Fruit fly (Drosophila melanogaster) whole organism, embryonic: Measurements from ENCODE around the gene AGO2.

ENCODE experiments used
- Ada2b ChIP-seq: fragments of 200-800 bp; sonication (Bioruptor generic); IDR thresholded peaks from 2 replicates; pipeline ENCODE4 v1.3.6; 2022; ENCODE audit warnings: missing biosample characterization, missing genetic modification characterization
- Bteb2 ChIP-seq: fragments of 200-800 bp; sonication (Bioruptor generic); optimal IDR thresholded peaks from 2 replicates; lab custom pipeline; 2016; ENCODE audit warnings: missing biosample characterization, missing genetic modification characterization
- CG10462 ChIP-seq: fragments of 200-800 bp; sonication (Bioruptor generic); optimal IDR thresholded peaks from 2 replicates; lab custom pipeline; 2016; ENCODE audit warnings: missing biosample characterization, missing genetic modification characterization
- CG12659 ChIP-seq: fragments of 200-800 bp; sonication (Bioruptor generic); optimal IDR thresholded peaks from 3 replicates; lab custom pipeline; 2017; ENCODE audit warnings: mild to moderate bottlenecking, missing biosample characterization, missing genetic modification reagents, missing genetic modification characterization
- CG13123 ChIP-seq: fragments of 200-800 bp; sonication (Bioruptor generic); optimal IDR thresholded peaks from 2 replicates; lab custom pipeline; 2016; ENCODE audit warnings: missing biosample characterization, missing genetic modification characterization
- CG14014 ChIP-seq: fragments of 200-800 bp; sonication (Bioruptor generic); IDR thresholded peaks from 2 replicates; pipeline ENCODE4 v1.3.6; 2022; ENCODE audit warnings: missing biosample characterization, missing genetic modification characterization
- CG14860 ChIP-seq: fragments of 200-800 bp; sonication (Bioruptor generic); IDR thresholded peaks from 3 replicates; pipeline ENCODE4 v1.3.6; 2022; ENCODE audit warnings: missing biosample characterization, missing genetic modification characterization; ENCODE audit not compliant: partially characterized antibody
- CG17328 ChIP-seq: fragments of 200-800 bp; sonication (Bioruptor generic); IDR thresholded peaks from 2 replicates; pipeline ENCODE4 v1.3.6; 2022; ENCODE audit warnings: missing biosample characterization, missing genetic modification characterization
- CG17829 ChIP-seq: fragments of 200-800 bp; optimal IDR thresholded peaks from 2 replicates; lab custom pipeline; 2019; ENCODE audit warnings: missing biosample characterization, mild to moderate bottlenecking, missing genetic modification characterization, moderate library complexity
- CG2129 ChIP-seq: fragments of 200-800 bp; sonication (Bioruptor generic); IDR thresholded peaks from 2 replicates; pipeline ENCODE4 v1.3.6; 2022; ENCODE audit warnings: missing biosample characterization, missing genetic modification characterization; ENCODE audit not compliant: partially characterized antibody
- CG31388 ChIP-seq: fragments of 200-800 bp; sonication (Bioruptor generic); optimal IDR thresholded peaks from 2 replicates; lab custom pipeline; 2016; ENCODE audit warnings: missing biosample characterization, missing genetic modification characterization
- CG31441 ChIP-seq: fragments of 200-800 bp; sonication (Bioruptor generic); IDR thresholded peaks from 2 replicates; pipeline ENCODE4 v1.3.6; 2022; ENCODE audit warnings: missing biosample characterization, missing genetic modification characterization
- CG42726 ChIP-seq: fragments of 200-800 bp; sonication (Bioruptor generic); IDR thresholded peaks from 2 replicates; pipeline ENCODE4 v1.3.6; 2022; ENCODE audit warnings: missing biosample characterization, missing genetic modification characterization; ENCODE audit not compliant: partially characterized antibody
- CG5245 ChIP-seq: fragments of 200-800 bp; sonication (Bioruptor generic); optimal IDR thresholded peaks from 3 replicates; lab custom pipeline; 2016; ENCODE audit warnings: missing biosample characterization, missing genetic modification characterization
- CG6254 ChIP-seq: fragments of 200-800 bp; sonication (Bioruptor generic); optimal IDR thresholded peaks from 3 replicates; lab custom pipeline; 2017; ENCODE audit warnings: mild to moderate bottlenecking, missing biosample characterization, missing genetic modification reagents, missing genetic modification characterization
- CG8388 ChIP-seq: fragments of 200-800 bp; sonication (Bioruptor generic); optimal IDR thresholded peaks from 2 replicates; lab custom pipeline; 2019; ENCODE audit warnings: missing biosample characterization, mild to moderate bottlenecking, missing genetic modification characterization, moderate library complexity
- CG9215 ChIP-seq: fragments of 200-800 bp; sonication (Bioruptor generic); IDR thresholded peaks from 2 replicates; pipeline ENCODE4 v1.3.6; 2022; ENCODE audit warnings: missing biosample characterization, missing genetic modification characterization
- D ChIP-seq, 2 experiments: fragments of 200-800 bp in 1 of 2; fragments of >200 bp in 1 of 2; sonication (Bioruptor generic) in 1 of 2; optimal IDR thresholded peaks; 2 replicates in 1 of 2; 3 replicates in 1 of 2; lab custom pipeline; 2017; ENCODE audit warnings: mild to moderate bottlenecking in 1 of 2, missing biosample characterization in 1 of 2, missing genetic modification characterization in 1 of 2, missing genetic modification reagents in 1 of 2
- Elba2 ChIP-seq: fragments of 200-800 bp; sonication (Bioruptor generic); optimal IDR thresholded peaks from 3 replicates; lab custom pipeline; 2016; ENCODE audit warnings: missing biosample characterization, missing genetic modification characterization
- Hmr ChIP-seq: fragments of 200-800 bp; sonication (Bioruptor generic); optimal IDR thresholded peaks from 3 replicates; lab custom pipeline; 2017; ENCODE audit warnings: mild to moderate bottlenecking, missing biosample characterization, missing genetic modification reagents, missing genetic modification characterization
- Hr3 ChIP-seq: fragments of 200-800 bp; sonication (Bioruptor generic); optimal IDR thresholded peaks from 3 replicates; lab custom pipeline; 2016; ENCODE audit warnings: missing biosample characterization, missing genetic modification characterization
- Lhr ChIP-seq: fragments of 200-800 bp; sonication (Bioruptor generic); optimal IDR thresholded peaks from 3 replicates; lab custom pipeline; 2017; ENCODE audit warnings: mild to moderate bottlenecking, missing biosample characterization, missing genetic modification reagents, missing genetic modification characterization
- Sin3A ChIP-seq: fragments of >200 bp; optimal IDR thresholded peaks from 2 replicates; lab custom pipeline; 2018
- Trl ChIP-seq, 3 experiments: fragments of >200 bp in 2 of 3; fragments of 200-800 bp in 1 of 3; sonication (Bioruptor generic) in 1 of 3; optimal IDR thresholded peaks; 2 replicates in 1 of 3; 3 replicates in 2 of 3; lab custom pipeline; 2016 to 2017; ENCODE audit warnings: missing biosample characterization in 1 of 3, missing genetic modification characterization in 1 of 3
- amos ChIP-seq: fragments of 200-800 bp; sonication (Bioruptor generic); IDR thresholded peaks from 2 replicates; pipeline ENCODE4 v1.3.6; 2022; ENCODE audit warnings: missing biosample characterization, missing genetic modification characterization; ENCODE audit not compliant: partially characterized antibody
- bcd ChIP-seq: fragments of 200-800 bp; sonication (Bioruptor generic); optimal IDR thresholded peaks from 2 replicates; lab custom pipeline; 2017; ENCODE audit warnings: missing biosample characterization, mild to moderate bottlenecking, missing genetic modification characterization
- eve ChIP-seq, 2 experiments: fragments of >200 bp; optimal IDR thresholded peaks; 2 replicates each; lab custom pipeline; 2017; ENCODE audit warnings: missing biosample characterization in 2 of 2, missing genetic modification characterization in 2 of 2
- exex ChIP-seq: fragments of 200-800 bp; sonication (Bioruptor generic); optimal IDR thresholded peaks from 4 replicates; lab custom pipeline; 2018; ENCODE audit warnings: missing biosample characterization, mild to moderate bottlenecking, missing genetic modification characterization, moderate library complexity
- fd3F ChIP-seq: fragments of 200-800 bp; sonication (Bioruptor generic); optimal IDR thresholded peaks from 2 replicates; lab custom pipeline; 2018; ENCODE audit warnings: missing biosample characterization, mild to moderate bottlenecking, missing genetic modification characterization, moderate library complexity
- fd96Cb ChIP-seq: fragments of 200-800 bp; sonication (Bioruptor generic); optimal IDR thresholded peaks from 2 replicates; lab custom pipeline; 2018; ENCODE audit warnings: missing biosample characterization, mild to moderate bottlenecking, missing genetic modification characterization, moderate library complexity
- gce ChIP-seq: fragments of 200-800 bp; sonication (Bioruptor generic); IDR thresholded peaks from 3 replicates; pipeline ENCODE4 v1.3.6; 2022; ENCODE audit warnings: missing biosample characterization, missing genetic modification characterization
- grn ChIP-seq: fragments of 200-800 bp; sonication (Bioruptor generic); optimal IDR thresholded peaks from 3 replicates; lab custom pipeline; 2017; ENCODE audit warnings: missing biosample characterization, missing genetic modification characterization
- hb ChIP-seq: fragments of 200-800 bp; sonication (Bioruptor generic); IDR thresholded peaks from 3 replicates; pipeline ENCODE4 v1.3.6; 2022; ENCODE audit warnings: missing biosample characterization, missing genetic modification characterization; ENCODE audit not compliant: partially characterized antibody
- hbn ChIP-seq: fragments of 200-800 bp; sonication (Bioruptor generic); IDR thresholded peaks from 2 replicates; pipeline ENCODE4 v1.3.6; 2022; ENCODE audit warnings: missing biosample characterization, missing genetic modification characterization; ENCODE audit not compliant: partially characterized antibody
- hkb ChIP-seq, 2 experiments: fragments of 200-800 bp in 1 of 2; fragments of >200 bp in 1 of 2; sonication (Bioruptor generic) in 1 of 2; IDR thresholded peaks in 1 of 2; optimal IDR thresholded peaks in 1 of 2; 2 replicates each; pipeline versions ENCODE4 v1.3.6 to Lab custom; 2017 to 2022; ENCODE audit warnings: missing biosample characterization in 1 of 2, missing genetic modification characterization in 1 of 2
- nerfin-1 ChIP-seq: fragments of 200-800 bp; sonication (Bioruptor generic); optimal IDR thresholded peaks from 3 replicates; lab custom pipeline; 2019; ENCODE audit warnings: missing biosample characterization, mild to moderate bottlenecking, missing genetic modification characterization, moderate library complexity
- otp ChIP-seq: fragments of 200-800 bp; sonication (Bioruptor generic); IDR thresholded peaks from 3 replicates; pipeline ENCODE4, ENCODE4 v1.3.6; 2022; ENCODE audit warnings: missing biosample characterization, missing genetic modification characterization
- pb ChIP-seq: fragments of 200-800 bp; sonication (Bioruptor generic); optimal IDR thresholded peaks from 3 replicates; lab custom pipeline; 2016; ENCODE audit warnings: missing biosample characterization, missing genetic modification characterization
- row ChIP-seq: fragments of 200-800 bp; sonication (Bioruptor generic); IDR thresholded peaks from 3 replicates; pipeline ENCODE4 v1.3.6; 2022; ENCODE audit warnings: missing biosample characterization, missing genetic modification characterization
- scrt ChIP-seq: fragments of 200-800 bp; sonication (Bioruptor generic); optimal IDR thresholded peaks from 2 replicates; lab custom pipeline; 2018; ENCODE audit warnings: missing biosample characterization, mild to moderate bottlenecking, missing genetic modification characterization, moderate library complexity
- shn ChIP-seq: fragments of 200-800 bp; sonication (Bioruptor generic); optimal IDR thresholded peaks from 3 replicates; lab custom pipeline; 2016; ENCODE audit warnings: missing biosample characterization, missing genetic modification characterization
- slp2 ChIP-seq: fragments of 200-800 bp; sonication (Bioruptor generic); optimal IDR thresholded peaks from 2 replicates; lab custom pipeline; 2016; ENCODE audit warnings: missing biosample characterization, missing genetic modification characterization
- so ChIP-seq: fragments of 200-800 bp; sonication (Bioruptor generic); IDR thresholded peaks from 3 replicates; pipeline ENCODE4 v1.3.6; 2022; ENCODE audit warnings: missing biosample characterization, missing genetic modification characterization
- stwl ChIP-seq: fragments of 200-800 bp; sonication (Bioruptor generic); optimal IDR thresholded peaks from 3 replicates; lab custom pipeline; 2018; ENCODE audit warnings: missing biosample characterization, mild to moderate bottlenecking, missing genetic modification characterization, moderate library complexity
- tin ChIP-seq: fragments of 200-800 bp; sonication (Bioruptor generic); optimal IDR thresholded peaks from 3 replicates; lab custom pipeline; 2016; ENCODE audit warnings: missing biosample characterization, missing genetic modification characterization
- toy ChIP-seq: fragments of 200-800 bp; sonication (Bioruptor generic); IDR thresholded peaks from 2 replicates; pipeline ENCODE4 v1.3.6; 2022; ENCODE audit warnings: missing biosample characterization, missing genetic modification characterization
- unpg ChIP-seq: fragments of 200-800 bp; sonication (Bioruptor generic); optimal IDR thresholded peaks from 3 replicates; lab custom pipeline; 2018; ENCODE audit warnings: missing biosample characterization, mild to moderate bottlenecking, missing genetic modification characterization, moderate library complexity
- vnd ChIP-seq: fragments of 200-800 bp; sonication (Bioruptor generic); IDR thresholded peaks from 3 replicates; pipeline ENCODE4 v1.3.6; 2022; ENCODE audit warnings: missing biosample characterization, missing genetic modification characterization; ENCODE audit not compliant: partially characterized antibody
- yki ChIP-seq: fragments of >200 bp; optimal IDR thresholded peaks from 3 replicates; lab custom pipeline; 2018

Gene AGO2

DNA sequence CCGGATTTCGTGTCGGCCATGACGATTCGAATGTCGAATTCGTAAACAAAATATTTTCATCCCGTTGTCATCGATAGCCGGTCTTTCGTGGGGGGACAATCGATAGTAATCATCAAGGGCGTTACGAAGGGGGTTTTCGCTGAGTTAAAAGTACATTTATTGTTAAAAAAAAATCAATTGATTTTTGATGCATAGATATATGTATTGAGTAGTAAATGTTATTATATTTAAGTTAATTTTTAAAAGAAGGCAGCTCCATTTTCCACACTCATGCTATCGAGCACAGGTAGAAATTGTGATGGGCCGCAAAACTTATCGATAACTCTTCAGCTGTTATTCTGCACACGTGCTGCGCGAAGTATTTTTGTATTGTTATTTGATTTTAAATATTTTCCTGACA lies 26.6 kb downstream of the AGO2 start, which contains the start of the genes mrn and CG12301 (continued):
- TF ChIP-seq Lhr (GFP tag; lab: Kevin White, UChicago) (no peak), fd3F (GFP tag; lab: Kevin White, UChicago) (peak; percentile 50), Sin3A (lab: Kevin White, UChicago) (peak; percentile 92), CG5245 (GFP tag; lab: Kevin White, UChicago) (peak; percentile 50), Elba2 (GFP tag; lab: Kevin White, UChicago) (no peak), row (GFP tag; lab: Robert Waterston, UW) (peak; percentile 96), CG31388 (peak; percentile 19), nerfin-1 (tag; lab: Kevin White, UChicago) (peak; percentile 60), amos (peak; percentile 85), Bteb2 (GFP tag; lab: Kevin White, UChicago) (peak; percentile 55), pb (GFP tag; lab: Kevin White, UChicago) (no peak), Hmr (GFP tag; lab: Kevin White, UChicago) (no peak), shn (GFP tag; lab: Kevin White, UChicago) (peak; percentile 25), CG14860 (peak; percentile 95), scrt (no peak), vnd (GFP tag; lab: Robert Waterston, UW) (peak; percentile 92), toy (GFP tag; lab: Robert Waterston, UW) (0 out of 2 replicates have a peak, but pooled peaks have one; percentile 39), Ada2b (GFP tag; lab: Robert Waterston, UW) (peak; percentile 80), CG2129 (peak; percentile 90), CG17829 (peak; percentile 85), CG12659 (GFP tag; lab: Kevin White, UChicago) (peak; percentile 84), grn (GFP tag; lab: Kevin White, UChicago) (no peak), eve (GFP tag; optimal IDR thresholded peaks at IDR 0.05; lab: Kevin White, UChicago) (no peak), otp (peak; percentile 47; the same call in 2 of the 3 replicates), CG6254 (no peak), exex (no peak), CG13123 (peak; percentile 11), CG9215 (peak; percentile 91), gce (peak; percentile 83; the same call in 2 of the 3 replicates), CG42726 (GFP tag; lab: Robert Waterston, UW) (peak; percentile 75), so (peak; percentile 79), CG17328 (GFP tag; lab: Robert Waterston, UW) (peak; percentile 56; the same call in 1 of the 2 replicates), hbn (peak; percentile 91), Hr3 (GFP tag; lab: Kevin White, UChicago) (peak; percentile 68), Trl (optimal IDR thresholded peaks at IDR 0.05; lab: Kevin White, UChicago) (no peak), Trl (GFP tag; optimal IDR thresholded peaks at IDR 0.05; lab: Kevin White, UChicago) (peak; percentile 46), yki (no peak), slp2 (peak; percentile 20), hkb (optimal IDR thresholded peaks at IDR 0.05; lab: Kevin White, UChicago) (no peak), hkb (GFP tag; IDR thresholded peaks at IDR 0.05; lab: Robert Waterston, UW) (peak; percentile 58), tin (peak; percentile 80), bcd (no peak), hb (peak; percentile 89), fd96Cb (tag; lab: Kevin White, UChicago) (peak; percentile 52), unpg (GFP tag; lab: Kevin White, UChicago) (no peak), CG14014 (GFP tag; lab: Robert Waterston, UW) (peak; percentile 70), D (optimal IDR thresholded peaks at IDR 0.05; lab: Kevin White, UChicago) (no peak), D (GFP tag; optimal IDR thresholded peaks at IDR 0.05; lab: Kevin White, UChicago) (no peak), CG8388 (GFP tag; lab: Kevin White, UChicago) (no peak), stwl (peak; percentile 66), CG31441 (no peak), CG10462 (GFP tag; lab: Kevin White, UChicago) (peak; percentile 34)
